Worm (Caenorhabditis elegans) whole organism, early embryonic: ENCODE data around the gene oac-14.

Experiments used
- B0310.2 ChIP-seq: sonication (generic microtip); optimal IDR thresholded peaks from 2 replicates; lab custom pipeline; 2016; ENCODE audit warnings: mild to moderate bottlenecking, missing genetic modification characterization, missing compliant biosample characterization
- F13C5.2 ChIP-seq: sonication (generic microtip); optimal IDR thresholded peaks from 2 replicates; lab custom pipeline; 2017; ENCODE audit warnings: mild to moderate bottlenecking, missing genetic modification characterization, inconsistent platforms, missing compliant biosample characterization
- aly-1 ChIP-seq: sonication (generic microtip); optimal IDR thresholded peaks from 2 replicates; lab custom pipeline; 2016; ENCODE audit warnings: missing genetic modification characterization, missing compliant biosample characterization
- ama-1 ChIP-seq: fragments of 150-350 bp; optimal IDR thresholded peaks from 2 replicates; lab custom pipeline; 2014
- ceh-13 ChIP-seq: fragments of 200-800 bp; sonication (Bioruptor generic); optimal IDR thresholded peaks from 2 replicates; lab custom pipeline; 2018; ENCODE audit warnings: mild to moderate bottlenecking, missing genetic modification characterization, missing compliant biosample characterization
- ceh-36 ChIP-seq: sonication (generic microtip); optimal IDR thresholded peaks from 2 replicates; lab custom pipeline; 2016; ENCODE audit warnings: missing genetic modification characterization, inconsistent platforms, missing compliant biosample characterization
- ets-7 ChIP-seq: sonication (generic microtip); optimal IDR thresholded peaks from 2 replicates; lab custom pipeline; 2016; ENCODE audit warnings: missing genotype, missing genetic modification characterization, missing compliant biosample characterization
- flt-1 ChIP-seq: fragments of 200-800 bp; sonication (Bioruptor generic); IDR thresholded peaks from 2 replicates; pipeline ENCODE4 v1.3.6; 2022; ENCODE audit warnings: missing genetic modification characterization, missing compliant biosample characterization
- hmbx-1 ChIP-seq: sonication (generic microtip); optimal IDR thresholded peaks from 2 replicates; lab custom pipeline; 2016; ENCODE audit warnings: mild to moderate bottlenecking, missing genetic modification characterization, missing compliant biosample characterization
- hmg-4 ChIP-seq: fragments of 200-800 bp; sonication (Bioruptor generic); optimal IDR thresholded peaks from 2 replicates; lab custom pipeline; 2018; ENCODE audit warnings: mild to moderate bottlenecking, missing genetic modification characterization, missing compliant biosample characterization
- hnd-1 ChIP-seq: sonication (generic microtip); optimal IDR thresholded peaks from 2 replicates; lab custom pipeline; 2016; ENCODE audit warnings: missing genetic modification characterization, missing compliant biosample characterization
- pes-1 ChIP-seq: fragments of 200-800 bp; sonication (Bioruptor generic); IDR thresholded peaks from 2 replicates; pipeline ENCODE4 v1.3.6; 2022; ENCODE audit warnings: missing genetic modification reagents, missing genetic modification characterization, missing compliant biosample characterization
- scrt-1 ChIP-seq: fragments of 200-800 bp; sonication (Bioruptor generic); IDR thresholded peaks from 2 replicates; pipeline ENCODE4 v1.3.6; 2022; ENCODE audit warnings: missing genetic modification characterization, missing compliant biosample characterization
- sea-1 ChIP-seq: fragments of 200-800 bp; sonication (Bioruptor generic); conservative IDR thresholded peaks from 2 replicates; pipeline ENCODE4 v1.3.6; 2022; ENCODE audit warnings: missing genetic modification characterization, missing compliant biosample characterization
- tbx-11 ChIP-seq: fragments of 200-800 bp; sonication (Bioruptor generic); IDR thresholded peaks from 2 replicates; pipeline ENCODE4 v1.3.6; 2022; ENCODE audit warnings: missing genetic modification characterization, missing compliant biosample characterization
- tbx-37 ChIP-seq: fragments of 200-800 bp; sonication (Bioruptor generic); conservative IDR thresholded peaks from 2 replicates; pipeline ENCODE4 v1.3.6; 2022; ENCODE audit warnings: missing genetic modification reagents, missing genetic modification characterization, missing compliant biosample characterization
- tra-4 ChIP-seq: sonication (generic microtip); optimal IDR thresholded peaks from 2 replicates; lab custom pipeline; 2017; ENCODE audit warnings: missing genetic modification characterization, missing compliant biosample characterization

oac-14 gene

DNA sequence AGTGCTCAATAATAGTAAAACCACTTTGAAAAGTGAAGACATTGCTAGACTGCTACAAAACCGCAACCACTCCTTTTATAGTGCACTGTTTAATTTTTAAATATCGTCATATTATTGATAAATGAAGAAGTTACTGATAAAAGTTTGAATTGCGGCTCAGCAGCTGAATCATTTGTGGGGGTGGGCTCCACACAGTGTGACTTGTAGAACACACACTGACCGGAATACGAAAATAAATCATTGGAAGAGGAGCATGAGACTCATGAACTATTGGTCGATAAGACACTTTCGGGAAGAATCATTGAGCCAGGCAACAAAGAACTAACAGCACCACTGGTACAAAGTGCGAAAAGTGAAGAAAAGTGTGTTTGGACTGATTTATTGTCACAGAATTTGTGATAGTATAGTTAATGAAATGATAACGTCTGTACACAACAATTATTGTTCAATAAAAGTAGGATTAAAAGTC lies at the start of gene oac-14:
TSS of gene oac-14 (minus strand) at position 51 of the 469 bp plus-strand sequence.
- TF ChIP-seq ceh-13 (GFP tag; lab: Kevin White, UChicago) (no peak), ceh-36 (tag; lab: Kevin White, UChicago) (no peak), F13C5.2 (tag; lab: Kevin White, UChicago) (no peak), hmbx-1 (no peak), pes-1 (no peak), hmg-4 (GFP tag; lab: Kevin White, UChicago) (no peak), sea-1 (GFP tag; lab: Robert Waterston, UW) (no peak), ama-1 (no peak), tbx-37 (GFP tag; lab: Robert Waterston, UW) (no peak), aly-1 (tag; lab: Kevin White, UChicago) (no peak), ets-7 (tag; lab: Kevin White, UChicago) (no peak)

DNA sequence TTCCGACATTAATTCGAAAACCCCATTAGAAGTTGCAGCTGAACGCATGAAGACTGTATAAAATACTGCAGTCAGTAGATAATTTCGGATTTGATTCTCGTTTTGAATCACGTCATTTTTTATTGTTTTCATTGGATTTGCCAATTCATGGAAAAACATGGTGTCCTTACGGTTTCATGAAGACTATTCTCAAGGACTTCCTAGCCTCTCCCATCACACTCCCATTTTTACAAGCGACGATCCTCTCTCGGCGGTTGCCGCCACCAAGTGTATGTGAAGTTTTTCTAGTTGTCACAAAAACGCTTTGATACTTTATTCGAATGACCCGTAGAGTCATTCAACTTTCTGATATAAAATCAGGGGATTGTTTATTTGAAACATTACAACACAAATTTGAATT lies 48.0 kb upstream of the oac-14 start:
- no peak for TF ChIP-seq ceh-36 (tag; lab: Kevin White, UChicago)
- no peak for TF ChIP-seq pes-1
- TF ChIP-seq tra-4 = no peak
- TF ChIP-seq B0310.2 (tag; lab: Kevin White, UChicago) = no peak

- TF ChIP-seq ama-1 (no peak), tbx-37 (GFP tag; lab: Robert Waterston, UW) (no peak), hmg-4 (GFP tag; lab: Kevin White, UChicago) (no peak), sea-1 (GFP tag; lab: Robert Waterston, UW) (no peak), ets-7 (tag; lab: Kevin White, UChicago) (no peak), ceh-36 (tag; lab: Kevin White, UChicago) (no peak), pes-1 (no peak), ceh-13 (GFP tag; lab: Kevin White, UChicago) (no peak), F13C5.2 (tag; lab: Kevin White, UChicago) (no peak)
Measured at ce11 chrX:10189244-10189643, 47.4 kb upstream of the oac-14 start.

DNA sequence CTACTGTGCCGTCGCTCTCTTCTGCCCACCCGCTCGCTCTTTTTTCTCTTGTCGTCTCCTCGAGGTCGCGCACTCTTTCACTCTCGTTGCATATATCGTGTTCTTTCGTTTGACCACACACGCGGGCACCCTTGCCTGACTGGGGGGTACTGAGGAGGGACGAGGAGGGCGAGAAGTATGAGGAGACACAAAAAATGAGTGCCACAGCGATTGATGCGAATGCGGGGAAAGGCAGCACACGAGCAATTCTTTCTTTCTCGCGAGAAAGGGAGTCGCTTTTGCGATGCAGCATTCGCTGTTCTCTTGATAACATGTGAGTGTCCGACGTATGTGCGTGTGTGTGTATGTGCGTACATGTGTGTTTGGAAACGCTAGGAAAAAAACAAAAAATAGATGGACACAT lies 46.7 kb upstream of the oac-14 start:
- TF ChIP-seq scrt-1 (GFP tag; lab: Robert Waterston, UW) (no peak), ceh-13 (GFP tag; lab: Kevin White, UChicago) (no peak), tbx-37 (GFP tag; lab: Robert Waterston, UW) (no peak), B0310.2 (tag; lab: Kevin White, UChicago) (peak; percentile 82), tra-4 (no peak), ceh-36 (tag; lab: Kevin White, UChicago) (no peak), sea-1 (GFP tag; lab: Robert Waterston, UW) (peak; percentile 55; the same call in 1 of the 2 replicates), F13C5.2 (tag; lab: Kevin White, UChicago) (peak; percentile 47), aly-1 (tag; lab: Kevin White, UChicago) (peak; percentile 75), tbx-11 (GFP tag; lab: Robert Waterston, UW) (no peak), hmbx-1 (no peak), ets-7 (tag; lab: Kevin White, UChicago) (peak; percentile 42), hnd-1 (tag; lab: Kevin White, UChicago) (no peak), hmg-4 (GFP tag; lab: Kevin White, UChicago) (peak; percentile 97), flt-1 (GFP tag; lab: Robert Waterston, UW) (0 out of 2 replicates have a peak, but pooled peaks have one; percentile 14), ama-1 (no peak), pes-1 (no peak)

ce11 chrX:10184708-10185107 lies 42.9 kb upstream of the oac-14 start:
- TF ChIP-seq hmg-4 (GFP tag; lab: Kevin White, UChicago) (no peak), flt-1 (GFP tag; lab: Robert Waterston, UW) (no peak), B0310.2 (tag; lab: Kevin White, UChicago) (no peak), ama-1 (no peak), tbx-11 (GFP tag; lab: Robert Waterston, UW) (no peak), tra-4 (no peak), tbx-37 (GFP tag; lab: Robert Waterston, UW) (no peak), scrt-1 (GFP tag; lab: Robert Waterston, UW) (no peak), ceh-13 (GFP tag; lab: Kevin White, UChicago) (no peak), pes-1 (no peak), hmbx-1 (no peak), hnd-1 (tag; lab: Kevin White, UChicago) (no peak), sea-1 (GFP tag; lab: Robert Waterston, UW) (no peak), ceh-36 (tag; lab: Kevin White, UChicago) (no peak), ets-7 (tag; lab: Kevin White, UChicago) (no peak), F13C5.2 (tag; lab: Kevin White, UChicago) (no peak), aly-1 (tag; lab: Kevin White, UChicago) (no peak)

- TF ChIP-seq flt-1 (GFP tag; lab: Robert Waterston, UW) = no peak
- no peak for TF ChIP-seq hnd-1 (tag; lab: Kevin White, UChicago)
- TF ChIP-seq aly-1 (tag; lab: Kevin White, UChicago) = no peak
- no peak for TF ChIP-seq ceh-13 (GFP tag; lab: Kevin White, UChicago)
- no peak for TF ChIP-seq tbx-37 (GFP tag; lab: Robert Waterston, UW)
- TF ChIP-seq scrt-1 (GFP tag; lab: Robert Waterston, UW) = no peak
- no peak for TF ChIP-seq sea-1 (GFP tag; lab: Robert Waterston, UW)
- no peak for TF ChIP-seq ceh-36 (tag; lab: Kevin White, UChicago)
Measured at ce11 chrX:10183695-10184094, 41.9 kb upstream of the oac-14 start, which contains the start of gene arrd-28. arrd-28 (plus strand) TSS chrX:10183995.

DNA sequence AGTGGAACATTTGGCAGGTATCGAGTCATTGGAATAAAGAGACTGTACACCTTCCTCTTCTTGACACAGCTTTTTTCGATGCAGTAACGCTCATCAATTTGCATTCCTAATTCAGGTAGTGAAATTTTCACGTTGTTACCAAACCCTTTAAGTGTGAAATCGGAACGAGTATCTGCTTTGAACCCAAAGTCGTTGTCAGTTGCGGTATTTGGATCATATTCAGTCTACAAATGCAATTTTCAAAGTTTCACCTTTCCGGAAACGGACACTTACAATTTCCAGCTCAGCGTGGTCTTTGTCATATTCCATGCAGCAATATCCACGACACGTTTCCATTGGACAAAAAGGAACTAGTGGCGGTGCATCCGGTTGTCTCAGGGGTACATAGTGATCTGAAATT lies 40.8 kb upstream of the oac-14 start:
- no peak for TF ChIP-seq hmg-4 (GFP tag; lab: Kevin White, UChicago)
- no peak for TF ChIP-seq ets-7 (tag; lab: Kevin White, UChicago)
- TF ChIP-seq hnd-1 (tag; lab: Kevin White, UChicago) = no peak
- no peak for TF ChIP-seq tra-4
- TF ChIP-seq ama-1 = no peak
- TF ChIP-seq pes-1 = no peak
- TF ChIP-seq flt-1 (GFP tag; lab: Robert Waterston, UW) = no peak
- TF ChIP-seq ceh-13 (GFP tag; lab: Kevin White, UChicago) = no peak
- no peak for TF ChIP-seq tbx-37 (GFP tag; lab: Robert Waterston, UW)
- TF ChIP-seq hmbx-1 = no peak
- TF ChIP-seq tbx-11 (GFP tag; lab: Robert Waterston, UW) = no peak
- TF ChIP-seq ceh-36 (tag; lab: Kevin White, UChicago) = no peak
- TF ChIP-seq B0310.2 (tag; lab: Kevin White, UChicago) = no peak
- TF ChIP-seq sea-1 (GFP tag; lab: Robert Waterston, UW) = no peak
- TF ChIP-seq aly-1 (tag; lab: Kevin White, UChicago) = no peak
- no peak for TF ChIP-seq F13C5.2 (tag; lab: Kevin White, UChicago)
- TF ChIP-seq scrt-1 (GFP tag; lab: Robert Waterston, UW) = no peak
